Worm (Caenorhabditis elegans): ENCODE measurements around the gene srx-21.

DNA sequence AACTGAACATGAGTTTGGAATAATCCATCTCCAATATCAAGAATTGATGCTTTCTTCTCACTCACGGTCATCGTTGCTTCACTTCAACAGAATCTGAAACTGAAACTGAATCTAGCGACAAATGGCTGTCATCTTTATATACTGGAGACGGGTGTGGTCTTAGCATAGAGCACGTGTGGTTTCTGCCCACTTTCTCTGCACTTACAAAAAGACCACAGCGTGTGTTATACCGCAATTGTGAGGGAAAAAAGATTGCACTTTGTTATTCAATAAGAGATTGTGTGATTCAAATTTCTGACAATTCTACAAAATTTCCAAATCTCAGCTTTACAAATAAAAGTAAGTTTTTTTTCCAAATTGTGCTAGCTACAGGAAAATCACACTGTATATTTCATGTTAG is 30.7 kb upstream of the srx-21 start, which contains the start of gene F48G7.12:
- TF ChIP-seq unc-62 (GFP tag; optimal IDR thresholded peaks at IDR 0.05): no peak
- TF ChIP-seq Y79H2A.3 (GFP tag; conservative IDR thresholded peaks at IDR 0.05): no peak
